Fruit fly (Drosophila melanogaster) whole organism, embryonic: Measurements from ENCODE around the gene CG14618.

Experiments used
- BEAF-32 ChIP-seq: fragments of 200-800 bp; sonication (Bioruptor generic); optimal IDR thresholded peaks from 3 replicates; lab custom pipeline; 2017; ENCODE audit warnings: missing biosample characterization, missing genetic modification characterization, mild to moderate bottlenecking, moderate library complexity, missing genetic modification reagents
- Blimp-1 ChIP-seq: fragments of 200-800 bp; sonication (Bioruptor generic); optimal IDR thresholded peaks from 3 replicates; lab custom pipeline; 2018; ENCODE audit warnings: missing biosample characterization, missing genetic modification characterization, mild to moderate bottlenecking, moderate library complexity, missing genetic modification reagents
- CG10979 ChIP-seq: fragments of 200-800 bp; sonication (Bioruptor generic); optimal IDR thresholded peaks from 2 replicates; lab custom pipeline; 2018; ENCODE audit warnings: missing biosample characterization, mild to moderate bottlenecking, missing genetic modification characterization, moderate library complexity
- CG11456 ChIP-seq: fragments of 200-800 bp; sonication (Bioruptor generic); IDR thresholded peaks from 3 replicates; pipeline ENCODE4 v1.3.6; 2022; ENCODE audit warnings: missing biosample characterization, missing genetic modification characterization
- CG11696 ChIP-seq: fragments of 200-800 bp; sonication (Bioruptor generic); IDR thresholded peaks from 2 replicates; pipeline ENCODE4 v1.3.6; 2022; ENCODE audit warnings: missing biosample characterization, missing genetic modification characterization
- CG12299 ChIP-seq: fragments of 200-800 bp; sonication (Bioruptor generic); optimal IDR thresholded peaks from 2 replicates; lab custom pipeline; 2018; ENCODE audit warnings: missing biosample characterization, mild to moderate bottlenecking, missing genetic modification characterization
- CG1233 ChIP-seq: fragments of 200-800 bp; sonication (Bioruptor generic); optimal IDR thresholded peaks from 4 replicates; lab custom pipeline; 2018; ENCODE audit warnings: missing biosample characterization, mild to moderate bottlenecking, missing genetic modification characterization
- CG15696 ChIP-seq: fragments of 200-800 bp; sonication (Bioruptor generic); optimal IDR thresholded peaks from 2 replicates; lab custom pipeline; 2019; ENCODE audit warnings: missing biosample characterization, mild to moderate bottlenecking, missing genetic modification characterization, moderate library complexity
- CG1647 ChIP-seq: fragments of 200-800 bp; sonication (Bioruptor generic); optimal IDR thresholded peaks from 3 replicates; lab custom pipeline; 2016; ENCODE audit warnings: missing biosample characterization, missing genetic modification characterization
- CG18262 ChIP-seq: fragments of 200-800 bp; optimal IDR thresholded peaks from 3 replicates; lab custom pipeline; 2019; ENCODE audit warnings: missing biosample characterization, mild to moderate bottlenecking, missing genetic modification characterization, moderate library complexity
- CG2120 ChIP-seq: fragments of 200-800 bp; sonication (Bioruptor generic); optimal IDR thresholded peaks from 3 replicates; lab custom pipeline; 2016; ENCODE audit warnings: missing biosample characterization, missing genetic modification characterization
- CG2199 ChIP-seq: fragments of 200-800 bp; sonication (Bioruptor generic); IDR thresholded peaks from 3 replicates; pipeline ENCODE4 v1.3.6; 2022; ENCODE audit warnings: missing biosample characterization, missing genetic modification characterization
- CG30020 ChIP-seq: fragments of 200-800 bp; optimal IDR thresholded peaks from 2 replicates; lab custom pipeline; 2019; ENCODE audit warnings: missing biosample characterization, mild to moderate bottlenecking, missing genetic modification characterization, moderate library complexity
- CG3065 ChIP-seq: fragments of 200-800 bp; sonication (Bioruptor generic); optimal IDR thresholded peaks from 2 replicates; lab custom pipeline; 2016; ENCODE audit warnings: missing biosample characterization, missing genetic modification characterization
- CG3838 ChIP-seq: fragments of 200-800 bp; sonication (Bioruptor generic); optimal IDR thresholded peaks from 3 replicates; lab custom pipeline; 2016; ENCODE audit warnings: missing biosample characterization, missing genetic modification characterization
- CG5953 ChIP-seq: fragments of 200-800 bp; sonication (Bioruptor generic); IDR thresholded peaks from 2 replicates; pipeline ENCODE4 v1.3.6; 2022; ENCODE audit warnings: missing biosample characterization, missing genetic modification characterization
- CG6254 ChIP-seq: fragments of 200-800 bp; sonication (Bioruptor generic); optimal IDR thresholded peaks from 3 replicates; lab custom pipeline; 2017; ENCODE audit warnings: mild to moderate bottlenecking, missing biosample characterization, missing genetic modification reagents, missing genetic modification characterization
- CG6791 ChIP-seq: fragments of 200-800 bp; sonication (Bioruptor generic); IDR thresholded peaks from 3 replicates; pipeline ENCODE4 v1.3.6; 2022; ENCODE audit warnings: missing biosample characterization, missing genetic modification characterization; ENCODE audit not compliant: partially characterized antibody
- CG7357 ChIP-seq: fragments of 200-800 bp; sonication (Bioruptor generic); IDR thresholded peaks from 3 replicates; pipeline ENCODE4 v1.3.6; 2022; ENCODE audit warnings: missing biosample characterization, missing genetic modification characterization
- CG7928 ChIP-seq: fragments of 200-800 bp; sonication (Bioruptor generic); optimal IDR thresholded peaks from 2 replicates; lab custom pipeline; 2017; ENCODE audit warnings: missing biosample characterization, mild to moderate bottlenecking, missing genetic modification characterization
- CG8089 ChIP-seq: fragments of 200-800 bp; sonication (Bioruptor generic); optimal IDR thresholded peaks from 3 replicates; lab custom pipeline; 2016; ENCODE audit warnings: missing biosample characterization, missing genetic modification characterization
- CG9932 ChIP-seq: fragments of 200-800 bp; sonication (Bioruptor generic); IDR thresholded peaks from 2 replicates; pipeline ENCODE4 v1.3.6; 2022; ENCODE audit warnings: missing biosample characterization, missing genetic modification characterization
- CoRest ChIP-seq: fragments of 200-800 bp; sonication (Bioruptor generic); optimal IDR thresholded peaks from 3 replicates; lab custom pipeline; 2018; ENCODE audit warnings: missing biosample characterization, mild to moderate bottlenecking, missing genetic modification characterization, moderate library complexity
- Dip3 ChIP-seq: fragments of 200-800 bp; sonication (Bioruptor generic); optimal IDR thresholded peaks from 3 replicates; lab custom pipeline; 2016; ENCODE audit warnings: missing biosample characterization, missing genetic modification characterization
- Doc3 ChIP-seq: fragments of 200-800 bp; sonication (Bioruptor generic); IDR thresholded peaks from 3 replicates; pipeline ENCODE4 v1.3.6; 2022; ENCODE audit warnings: missing biosample characterization, missing genetic modification characterization; ENCODE audit not compliant: partially characterized antibody
- Dp ChIP-seq: fragments of 200-800 bp; sonication (Bioruptor generic); optimal IDR thresholded peaks from 2 replicates; lab custom pipeline; 2018; ENCODE audit warnings: missing biosample characterization, mild to moderate bottlenecking, missing genetic modification characterization, moderate library complexity
- Hmr ChIP-seq: fragments of 200-800 bp; sonication (Bioruptor generic); optimal IDR thresholded peaks from 3 replicates; lab custom pipeline; 2017; ENCODE audit warnings: mild to moderate bottlenecking, missing biosample characterization, missing genetic modification reagents, missing genetic modification characterization
- Lhr ChIP-seq: fragments of 200-800 bp; sonication (Bioruptor generic); optimal IDR thresholded peaks from 3 replicates; lab custom pipeline; 2017; ENCODE audit warnings: mild to moderate bottlenecking, missing biosample characterization, missing genetic modification reagents, missing genetic modification characterization
- NfI ChIP-seq: fragments of 200-800 bp; sonication (Bioruptor generic); optimal IDR thresholded peaks from 3 replicates; lab custom pipeline; 2018; ENCODE audit warnings: missing biosample characterization, mild to moderate bottlenecking, missing genetic modification characterization, moderate library complexity
- Oli ChIP-seq: fragments of 200-800 bp; sonication (Bioruptor generic); optimal IDR thresholded peaks from 2 replicates; lab custom pipeline; 2018; ENCODE audit warnings: missing biosample characterization, mild to moderate bottlenecking, missing genetic modification characterization, moderate library complexity
- Opbp ChIP-seq: fragments of 200-800 bp; sonication (Bioruptor generic); IDR thresholded peaks from 3 replicates; pipeline ENCODE4 v1.3.6; 2022; ENCODE audit warnings: missing biosample characterization, missing genetic modification characterization; ENCODE audit not compliant: partially characterized antibody
- Pdp1 ChIP-seq, 2 experiments: fragments of 200-800 bp; sonication (Bioruptor generic); optimal IDR thresholded peaks; 3 replicates each; lab custom pipeline; 2016; ENCODE audit warnings: missing biosample characterization in 2 of 2, missing genetic modification characterization in 2 of 2, mild to moderate bottlenecking in 1 of 2, moderate library complexity in 1 of 2
- Ptx1 ChIP-seq: fragments of 200-800 bp; sonication (Bioruptor generic); IDR thresholded peaks from 2 replicates; pipeline ENCODE4 v1.3.6; 2022; ENCODE audit warnings: missing biosample characterization, missing genetic modification characterization
- Ssrp ChIP-seq: fragments of 200-800 bp; sonication (Bioruptor generic); optimal IDR thresholded peaks from 2 replicates; lab custom pipeline; 2018; ENCODE audit warnings: missing biosample characterization, mild to moderate bottlenecking, missing genetic modification characterization, moderate library complexity
- abd-A ChIP-seq: fragments of 200-800 bp; sonication (Bioruptor generic); optimal IDR thresholded peaks from 3 replicates; lab custom pipeline; 2019; ENCODE audit warnings: missing biosample characterization, mild to moderate bottlenecking, missing genetic modification characterization, moderate library complexity
- dmrt11E ChIP-seq: fragments of 200-800 bp; sonication (Bioruptor generic); optimal IDR thresholded peaks from 3 replicates; lab custom pipeline; 2018; ENCODE audit warnings: missing biosample characterization, mild to moderate bottlenecking, missing genetic modification characterization, moderate library complexity
- dysf ChIP-seq: fragments of 200-800 bp; sonication (Bioruptor generic); IDR thresholded peaks from 3 replicates; pipeline ENCODE4 v1.3.6; 2022; ENCODE audit warnings: missing biosample characterization, missing genetic modification characterization
- gfzf ChIP-seq: fragments of 200-800 bp; sonication (Bioruptor generic); optimal IDR thresholded peaks from 2 replicates; lab custom pipeline; 2016; ENCODE audit warnings: missing biosample characterization, mild to moderate bottlenecking, missing genetic modification characterization, moderate library complexity
- klu ChIP-seq: fragments of 200-800 bp; sonication (Bioruptor generic); IDR thresholded peaks from 2 replicates; pipeline ENCODE4 v1.3.6; 2022; ENCODE audit warnings: missing biosample characterization, missing genetic modification characterization
- knrl ChIP-seq: fragments of 200-800 bp; sonication (Bioruptor generic); IDR thresholded peaks from 3 replicates; pipeline ENCODE4 v1.3.6; 2022; ENCODE audit warnings: missing biosample characterization, missing genetic modification characterization; ENCODE audit not compliant: partially characterized antibody
- lmd ChIP-seq: fragments of 200-800 bp; sonication (Bioruptor generic); IDR thresholded peaks from 2 replicates; pipeline ENCODE4 v1.3.6; 2022; ENCODE audit warnings: missing biosample characterization, missing genetic modification characterization
- peb ChIP-seq: fragments of 200-800 bp; sonication (Bioruptor generic); IDR thresholded peaks from 2 replicates; pipeline ENCODE4 v1.3.6; 2022; ENCODE audit warnings: missing biosample characterization, missing genetic modification characterization
- row ChIP-seq: fragments of 200-800 bp; sonication (Bioruptor generic); IDR thresholded peaks from 3 replicates; pipeline ENCODE4 v1.3.6; 2022; ENCODE audit warnings: missing biosample characterization, missing genetic modification characterization
- sens ChIP-seq: fragments of 200-800 bp; sonication (Bioruptor generic); peaks from one replicate; lab custom pipeline; 2016; ENCODE audit warnings: missing biosample characterization, missing genetic modification characterization
- sqz ChIP-seq: fragments of 200-800 bp; sonication (Bioruptor generic); optimal IDR thresholded peaks from 3 replicates; lab custom pipeline; 2018; ENCODE audit warnings: missing biosample characterization, mild to moderate bottlenecking, missing genetic modification characterization
- wor ChIP-seq: fragments of 200-800 bp; sonication (Bioruptor generic); IDR thresholded peaks from 2 replicates; pipeline ENCODE4 v1.3.6; 2022; ENCODE audit warnings: missing biosample characterization, missing genetic modification characterization
- zen ChIP-seq: fragments of 200-800 bp; sonication (Bioruptor generic); optimal IDR thresholded peaks from 3 replicates; lab custom pipeline; 2018; ENCODE audit warnings: missing biosample characterization, mild to moderate bottlenecking, missing genetic modification characterization, moderate library complexity

Gene CG14618

dm6 chrX:22443954-22444910 lies 29.3 kb upstream of the CG14618 start, which contains the start of gene CG14621 (continued):
- TF ChIP-seq CG11456: no peak
- peak; percentile 11 for TF ChIP-seq CG10979 (tag; lab: Kevin White, UChicago)
- TF ChIP-seq Blimp-1 (GFP tag; lab: Kevin White, UChicago): no peak
- TF ChIP-seq CG1233 (GFP tag; lab: Kevin White, UChicago): no peak
- TF ChIP-seq CG5953: no peak
- no peak for TF ChIP-seq CG11696 (GFP tag; lab: Robert Waterston, UW)
- TF ChIP-seq CG1647: no peak
- no peak for TF ChIP-seq sqz (GFP tag; lab: Kevin White, UChicago)
- TF ChIP-seq dysf (GFP tag; lab: Robert Waterston, UW): 0 out of 3 replicates have a peak, but pooled peaks have one; percentile 18
- peak in 1 of 2 experiments; percentile 4 for TF ChIP-seq Pdp1 (GFP tag; optimal IDR thresholded peaks at IDR 0.05; lab: Kevin White, UChicago)
- peak; percentile 7 for TF ChIP-seq dmrt11E (tag; lab: Kevin White, UChicago)
- TF ChIP-seq lmd (GFP tag; lab: Robert Waterston, UW): peak; percentile 37; the same call in 1 of the 2 replicates
- no peak for TF ChIP-seq Opbp (GFP tag; lab: Robert Waterston, UW)
- TF ChIP-seq Oli: no peak
- TF ChIP-seq CG12299: no peak
- TF ChIP-seq Lhr (GFP tag; lab: Kevin White, UChicago): peak; percentile 19
- TF ChIP-seq NfI (GFP tag; lab: Kevin White, UChicago): no peak
- 0 out of 3 replicates have a peak, but pooled peaks have one; percentile 10 for TF ChIP-seq CG6791 (GFP tag; lab: Robert Waterston, UW)
- TF ChIP-seq Ptx1: no peak
- TF ChIP-seq BEAF-32 (GFP tag; lab: Kevin White, UChicago): peak; percentile 59
- no peak for TF ChIP-seq Hmr (GFP tag; lab: Kevin White, UChicago)
- no peak for TF ChIP-seq wor (GFP tag; lab: Robert Waterston, UW)
- peak; percentile 12 for TF ChIP-seq CoRest (tag; lab: Kevin White, UChicago)
- peak; percentile 72 for TF ChIP-seq sens
- TF ChIP-seq CG9932 (GFP tag; lab: Robert Waterston, UW): peak; percentile 35; the same call in 1 of the 2 replicates
- TF ChIP-seq CG8089 (GFP tag; lab: Kevin White, UChicago): no peak
- no peak for TF ChIP-seq Doc3 (GFP tag; lab: Robert Waterston, UW)
- TF ChIP-seq peb (GFP tag; lab: Robert Waterston, UW): no peak
- no peak for TF ChIP-seq CG3838 (GFP tag; lab: Kevin White, UChicago)
- peak; percentile 88 for TF ChIP-seq CG30020 (tag; lab: Kevin White, UChicago)
- peak; percentile 32 for TF ChIP-seq Dp (GFP tag; lab: Kevin White, UChicago)
- TF ChIP-seq CG2120: no peak
- no peak for TF ChIP-seq Dip3 (GFP tag; lab: Kevin White, UChicago)
- peak; percentile 41 for TF ChIP-seq CG15696
- peak; percentile 45; the same call in 2 of the 3 replicates for TF ChIP-seq knrl (GFP tag; lab: Robert Waterston, UW)
- peak; percentile 19 for TF ChIP-seq Ssrp (tag; lab: Kevin White, UChicago)
- TF ChIP-seq CG2199: no peak
- TF ChIP-seq CG6254 (GFP tag; lab: Kevin White, UChicago): no peak
- TF ChIP-seq CG7357 (GFP tag; lab: Robert Waterston, UW): no peak
- TF ChIP-seq klu (GFP tag; lab: Robert Waterston, UW): no peak
- TF ChIP-seq CG18262 (tag; lab: Kevin White, UChicago): no peak
- no peak for TF ChIP-seq abd-A (tag; lab: Kevin White, UChicago)
- TF ChIP-seq CG3065 (GFP tag; lab: Kevin White, UChicago): no peak
- TF ChIP-seq gfzf (GFP tag; lab: Kevin White, UChicago): peak; percentile 57
- TF ChIP-seq zen (tag; lab: Kevin White, UChicago): peak; percentile 38
- TF ChIP-seq CG7928 (GFP tag; lab: Kevin White, UChicago): no peak
- TF ChIP-seq row (GFP tag; lab: Robert Waterston, UW): 0 out of 3 replicates have a peak, but pooled peaks have one; percentile 7
